Worm (Caenorhabditis elegans): ENCODE results near the gene R10E11.9.

DNA sequence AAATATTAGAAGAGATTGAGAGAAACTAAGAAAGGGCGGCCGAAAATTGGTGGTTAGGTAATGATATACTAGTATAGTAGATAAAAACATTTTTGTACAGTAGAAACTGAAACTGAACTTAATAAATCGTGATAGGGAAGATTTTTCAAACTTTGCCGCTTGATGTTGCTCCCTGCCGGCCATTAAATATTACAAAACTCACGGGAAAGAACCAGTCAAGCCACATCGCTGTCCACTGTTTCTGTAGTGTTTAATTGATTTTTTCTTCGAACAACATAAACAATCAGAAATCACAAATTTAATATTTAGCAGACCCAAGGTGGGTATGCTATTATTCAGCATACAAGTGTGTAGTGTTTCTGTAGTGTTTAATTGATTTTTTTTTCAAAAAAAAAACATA, 42.4 kb downstream of the R10E11.9 start, which contains the start of gene T05G5.5:
- no peak for TF ChIP-seq ztf-11 (tag; optimal IDR thresholded peaks at IDR 0.05)
- TF ChIP-seq elt-1 (tag; optimal IDR thresholded peaks at IDR 0.05; ENCODE audit: borderline replicate concordance, insufficient read depth), result no peak
- no peak for TF ChIP-seq ceh-39 (tag; optimal IDR thresholded peaks at IDR 0.05)
- TF ChIP-seq elt-3 (tag; optimal IDR thresholded peaks at IDR 0.05), result no peak
- no peak for TF ChIP-seq unc-62 (GFP tag; optimal IDR thresholded peaks at IDR 0.05)
- TF ChIP-seq ces-1 (GFP tag; optimal IDR thresholded peaks at IDR 0.05), result no peak
- no peak for TF ChIP-seq blmp-1 (tag; optimal IDR thresholded peaks at IDR 0.05)
- TF ChIP-seq nhr-76 (tag; optimal IDR thresholded peaks at IDR 0.05), result no peak
- no peak for TF ChIP-seq cnd-1 (tag; optimal IDR thresholded peaks at IDR 0.05)
- no peak for TF ChIP-seq nhr-28 (tag; optimal IDR thresholded peaks at IDR 0.05)
- no peak for TF ChIP-seq ceh-43 (GFP tag; optimal IDR thresholded peaks at IDR 0.05)
- no peak for TF ChIP-seq nhr-12 (tag; optimal IDR thresholded peaks at IDR 0.05)
- no peak for TF ChIP-seq lin-13 (tag; optimal IDR thresholded peaks at IDR 0.05)
- no peak for TF ChIP-seq snpc-4 (tag; optimal IDR thresholded peaks at IDR 0.05)
